Fruit fly (Drosophila melanogaster) whole organism, embryonic: ENCODE data around the gene CG18557.

ENCODE experiments used
- BtbVII ChIP-seq: fragments of 200-800 bp; sonication (Bioruptor generic); optimal IDR thresholded peaks from 3 replicates; lab custom pipeline; 2017; ENCODE audit warnings: missing biosample characterization, mild to moderate bottlenecking, missing genetic modification characterization
- CG11560 ChIP-seq: fragments of 200-800 bp; sonication (Bioruptor generic); IDR thresholded peaks from 3 replicates; pipeline ENCODE4 v1.3.6; 2022; ENCODE audit warnings: missing biosample characterization, missing genetic modification characterization
- CG12236 ChIP-seq: fragments of 200-800 bp; sonication (Bioruptor generic); optimal IDR thresholded peaks from 2 replicates; lab custom pipeline; 2016; ENCODE audit warnings: missing biosample characterization, missing genetic modification characterization
- CG12391 ChIP-seq: fragments of 200-800 bp; sonication (Bioruptor generic); optimal IDR thresholded peaks from 3 replicates; lab custom pipeline; 2018; ENCODE audit warnings: missing biosample characterization, mild to moderate bottlenecking, missing genetic modification characterization, moderate library complexity
- CG14710 ChIP-seq: fragments of 200-800 bp; sonication (Bioruptor generic); optimal IDR thresholded peaks from 3 replicates; lab custom pipeline; 2019; ENCODE audit warnings: missing biosample characterization, mild to moderate bottlenecking, missing genetic modification characterization, moderate library complexity
- CG17802 ChIP-seq: fragments of 200-800 bp; sonication (Bioruptor generic); optimal IDR thresholded peaks from 2 replicates; lab custom pipeline; 2018; ENCODE audit warnings: missing biosample characterization, mild to moderate bottlenecking, missing genetic modification characterization, moderate library complexity
- CG18476 ChIP-seq: fragments of 200-800 bp; sonication (Bioruptor generic); optimal IDR thresholded peaks from 2 replicates; lab custom pipeline; 2016; ENCODE audit warnings: missing biosample characterization, mild to moderate bottlenecking, missing genetic modification characterization
- CG18599 ChIP-seq: fragments of 200-800 bp; sonication (Bioruptor generic); optimal IDR thresholded peaks from 3 replicates; lab custom pipeline; 2017; ENCODE audit warnings: missing biosample characterization, missing genetic modification characterization, mild to moderate bottlenecking, moderate library complexity, missing genetic modification reagents
- CG2678 ChIP-seq: fragments of 200-800 bp; sonication (Bioruptor generic); optimal IDR thresholded peaks from 3 replicates; lab custom pipeline; 2019; ENCODE audit warnings: missing biosample characterization, mild to moderate bottlenecking, missing genetic modification characterization, moderate library complexity
- CG31224 ChIP-seq: fragments of 200-800 bp; sonication (Bioruptor generic); IDR thresholded peaks from 2 replicates; pipeline ENCODE4 v1.3.6; 2022; ENCODE audit warnings: missing biosample characterization, missing genetic modification characterization
- CG31441 ChIP-seq: fragments of 200-800 bp; sonication (Bioruptor generic); IDR thresholded peaks from 2 replicates; pipeline ENCODE4 v1.3.6; 2022; ENCODE audit warnings: missing biosample characterization, missing genetic modification characterization
- CG33213 ChIP-seq: fragments of 200-800 bp; sonication (Bioruptor generic); optimal IDR thresholded peaks from 3 replicates; lab custom pipeline; 2016; ENCODE audit warnings: missing biosample characterization, missing genetic modification characterization
- CG3995 ChIP-seq: fragments of 200-800 bp; sonication (Bioruptor generic); optimal IDR thresholded peaks from 3 replicates; lab custom pipeline; 2016; ENCODE audit warnings: missing biosample characterization, missing genetic modification characterization
- CG6272 ChIP-seq: fragments of 200-800 bp; sonication (Bioruptor generic); IDR thresholded peaks from 2 replicates; pipeline ENCODE4 v1.3.6; 2022; ENCODE audit warnings: missing biosample characterization, missing genetic modification characterization
- CG6813 ChIP-seq: fragments of 200-800 bp; sonication (Bioruptor generic); optimal IDR thresholded peaks from 2 replicates; lab custom pipeline; 2017; ENCODE audit warnings: missing biosample characterization, missing genetic modification characterization, mild to moderate bottlenecking, moderate library complexity, missing genetic modification reagents
- CG7928 ChIP-seq: fragments of 200-800 bp; sonication (Bioruptor generic); optimal IDR thresholded peaks from 2 replicates; lab custom pipeline; 2017; ENCODE audit warnings: missing biosample characterization, mild to moderate bottlenecking, missing genetic modification characterization
- CG8359 ChIP-seq: fragments of 200-800 bp; sonication (Bioruptor generic); optimal IDR thresholded peaks from 2 replicates; lab custom pipeline; 2017; ENCODE audit warnings: missing biosample characterization, mild to moderate bottlenecking, missing genetic modification characterization, borderline replicate concordance
- CrebB ChIP-seq: fragments of 200-800 bp; sonication (Bioruptor generic); optimal IDR thresholded peaks from 3 replicates; lab custom pipeline; 2018; ENCODE audit warnings: missing biosample characterization, mild to moderate bottlenecking, missing genetic modification characterization
- Dad ChIP-seq: fragments of 200-800 bp; sonication (Bioruptor generic); optimal IDR thresholded peaks from 3 replicates; lab custom pipeline; 2016; ENCODE audit warnings: missing biosample characterization, missing genetic modification characterization
- Eip74EF ChIP-seq, 2 experiments: fragments of 200-800 bp in 1 of 2; fragments of >200 bp in 1 of 2; sonication (Bioruptor generic) in 1 of 2; optimal IDR thresholded peaks; 2 replicates each; lab custom pipeline; 2017 to 2019; ENCODE audit warnings: missing biosample characterization in 2 of 2, missing genetic modification characterization in 2 of 2, mild to moderate bottlenecking in 1 of 2, moderate library complexity in 1 of 2
- HLH4C ChIP-seq: fragments of 200-800 bp; sonication (Bioruptor generic); IDR thresholded peaks from 3 replicates; pipeline ENCODE4 v1.3.6; 2022; ENCODE audit warnings: missing biosample characterization, missing genetic modification characterization; ENCODE audit not compliant: partially characterized antibody
- Hr3 ChIP-seq: fragments of 200-800 bp; sonication (Bioruptor generic); optimal IDR thresholded peaks from 3 replicates; lab custom pipeline; 2016; ENCODE audit warnings: missing biosample characterization, missing genetic modification characterization
- Hr39 ChIP-seq: fragments of >200 bp; optimal IDR thresholded peaks from 2 replicates; lab custom pipeline; 2017
- MBD-R2 ChIP-seq: fragments of 200-800 bp; sonication (Bioruptor generic); IDR thresholded peaks from 2 replicates; pipeline ENCODE4 v1.3.6; 2022; ENCODE audit warnings: missing biosample characterization, missing genetic modification characterization
- NfI ChIP-seq: fragments of 200-800 bp; sonication (Bioruptor generic); optimal IDR thresholded peaks from 3 replicates; lab custom pipeline; 2018; ENCODE audit warnings: missing biosample characterization, mild to moderate bottlenecking, missing genetic modification characterization, moderate library complexity
- Spps ChIP-seq: fragments of 200-800 bp; sonication (Bioruptor generic); optimal IDR thresholded peaks from 2 replicates; lab custom pipeline; 2018; ENCODE audit warnings: missing biosample characterization, mild to moderate bottlenecking, missing genetic modification characterization
- ara ChIP-seq: fragments of 200-800 bp; sonication (Bioruptor generic); IDR thresholded peaks from 2 replicates; pipeline ENCODE4 v1.3.6; 2022; ENCODE audit warnings: missing biosample characterization, missing genetic modification characterization
- ase ChIP-seq: fragments of 200-800 bp; sonication (Bioruptor generic); IDR thresholded peaks from 3 replicates; pipeline ENCODE4 v1.3.6; 2022; ENCODE audit warnings: missing biosample characterization, missing genetic modification characterization
- az2 ChIP-seq: fragments of 200-800 bp; sonication (Bioruptor generic); optimal IDR thresholded peaks from 3 replicates; lab custom pipeline; 2016; ENCODE audit warnings: missing biosample characterization, missing genetic modification characterization
- bcd ChIP-seq: fragments of 200-800 bp; sonication (Bioruptor generic); optimal IDR thresholded peaks from 2 replicates; lab custom pipeline; 2017; ENCODE audit warnings: missing biosample characterization, mild to moderate bottlenecking, missing genetic modification characterization
- br ChIP-seq: fragments of >200 bp; optimal IDR thresholded peaks from 2 replicates; lab custom pipeline; 2017
- caup ChIP-seq: fragments of 200-800 bp; sonication (Bioruptor generic); optimal IDR thresholded peaks from 3 replicates; lab custom pipeline; 2017; ENCODE audit warnings: missing biosample characterization, mild to moderate bottlenecking, missing genetic modification characterization, moderate library complexity; ENCODE audit not compliant: severe bottlenecking
- da ChIP-seq: fragments of 200-800 bp; sonication (Bioruptor generic); optimal IDR thresholded peaks from 2 replicates; lab custom pipeline; 2016; ENCODE audit warnings: missing biosample characterization, missing genetic modification characterization
- danr ChIP-seq: fragments of 200-800 bp; sonication (Bioruptor generic); IDR thresholded peaks from 2 replicates; pipeline ENCODE4 v1.3.6; 2022; ENCODE audit warnings: missing biosample characterization, missing genetic modification characterization
- fu2 ChIP-seq: fragments of 200-800 bp; sonication (Bioruptor generic); optimal IDR thresholded peaks from 2 replicates; lab custom pipeline; 2016; ENCODE audit warnings: missing biosample characterization, missing genetic modification characterization
- gfzf ChIP-seq: fragments of 200-800 bp; sonication (Bioruptor generic); optimal IDR thresholded peaks from 2 replicates; lab custom pipeline; 2016; ENCODE audit warnings: missing biosample characterization, mild to moderate bottlenecking, missing genetic modification characterization, moderate library complexity
- hkb ChIP-seq, 2 experiments: fragments of 200-800 bp in 1 of 2; fragments of >200 bp in 1 of 2; sonication (Bioruptor generic) in 1 of 2; IDR thresholded peaks in 1 of 2; optimal IDR thresholded peaks in 1 of 2; 2 replicates each; pipeline versions ENCODE4 v1.3.6 to Lab custom; 2017 to 2022; ENCODE audit warnings: missing biosample characterization in 1 of 2, missing genetic modification characterization in 1 of 2
- hth ChIP-seq: fragments of >200 bp; optimal IDR thresholded peaks from 2 replicates; lab custom pipeline; 2017; ENCODE audit warnings: inconsistent platforms
- jumu ChIP-seq: fragments of 200-800 bp; sonication (Bioruptor generic); optimal IDR thresholded peaks from 3 replicates; lab custom pipeline; 2016; ENCODE audit warnings: missing biosample characterization, missing genetic modification characterization
- nmo ChIP-seq: fragments of 200-800 bp; sonication (Bioruptor generic); optimal IDR thresholded peaks from 2 replicates; lab custom pipeline; 2018; ENCODE audit warnings: missing biosample characterization, mild to moderate bottlenecking, missing genetic modification characterization, moderate library complexity
- pfk ChIP-seq: fragments of 200-800 bp; sonication (Bioruptor generic); optimal IDR thresholded peaks from 2 replicates; lab custom pipeline; 2018; ENCODE audit warnings: missing biosample characterization, mild to moderate bottlenecking, missing genetic modification characterization, moderate library complexity
- rib ChIP-seq: fragments of 200-800 bp; sonication (Bioruptor generic); IDR thresholded peaks from 2 replicates; pipeline ENCODE4 v1.3.6; 2022; ENCODE audit warnings: missing biosample characterization, missing genetic modification characterization
- row ChIP-seq: fragments of 200-800 bp; sonication (Bioruptor generic); IDR thresholded peaks from 3 replicates; pipeline ENCODE4 v1.3.6; 2022; ENCODE audit warnings: missing biosample characterization, missing genetic modification characterization
- salm ChIP-seq: fragments of 200-800 bp; sonication (Bioruptor generic); optimal IDR thresholded peaks from 2 replicates; lab custom pipeline; 2018; ENCODE audit warnings: missing biosample characterization, mild to moderate bottlenecking, missing genetic modification characterization
- slou ChIP-seq: fragments of 200-800 bp; sonication (Bioruptor generic); optimal IDR thresholded peaks from 3 replicates; lab custom pipeline; 2016; ENCODE audit warnings: missing biosample characterization, missing genetic modification characterization
- stc ChIP-seq: fragments of 200-800 bp; sonication (Bioruptor generic); IDR thresholded peaks from 2 replicates; pipeline ENCODE4 v1.3.6; 2022; ENCODE audit warnings: missing biosample characterization, missing genetic modification characterization
- sug ChIP-seq: fragments of 200-800 bp; optimal IDR thresholded peaks from 2 replicates; lab custom pipeline; 2019; ENCODE audit warnings: missing biosample characterization, mild to moderate bottlenecking, missing genetic modification characterization, moderate library complexity
- trh ChIP-seq: fragments of 200-800 bp; sonication (Bioruptor generic); optimal IDR thresholded peaks from 2 replicates; lab custom pipeline; 2016; ENCODE audit warnings: missing biosample characterization, missing genetic modification characterization
- unpg ChIP-seq: fragments of 200-800 bp; sonication (Bioruptor generic); optimal IDR thresholded peaks from 3 replicates; lab custom pipeline; 2018; ENCODE audit warnings: missing biosample characterization, mild to moderate bottlenecking, missing genetic modification characterization, moderate library complexity
- wor ChIP-seq: fragments of 200-800 bp; sonication (Bioruptor generic); IDR thresholded peaks from 2 replicates; pipeline ENCODE4 v1.3.6; 2022; ENCODE audit warnings: missing biosample characterization, missing genetic modification characterization

Gene CG18557

DNA sequence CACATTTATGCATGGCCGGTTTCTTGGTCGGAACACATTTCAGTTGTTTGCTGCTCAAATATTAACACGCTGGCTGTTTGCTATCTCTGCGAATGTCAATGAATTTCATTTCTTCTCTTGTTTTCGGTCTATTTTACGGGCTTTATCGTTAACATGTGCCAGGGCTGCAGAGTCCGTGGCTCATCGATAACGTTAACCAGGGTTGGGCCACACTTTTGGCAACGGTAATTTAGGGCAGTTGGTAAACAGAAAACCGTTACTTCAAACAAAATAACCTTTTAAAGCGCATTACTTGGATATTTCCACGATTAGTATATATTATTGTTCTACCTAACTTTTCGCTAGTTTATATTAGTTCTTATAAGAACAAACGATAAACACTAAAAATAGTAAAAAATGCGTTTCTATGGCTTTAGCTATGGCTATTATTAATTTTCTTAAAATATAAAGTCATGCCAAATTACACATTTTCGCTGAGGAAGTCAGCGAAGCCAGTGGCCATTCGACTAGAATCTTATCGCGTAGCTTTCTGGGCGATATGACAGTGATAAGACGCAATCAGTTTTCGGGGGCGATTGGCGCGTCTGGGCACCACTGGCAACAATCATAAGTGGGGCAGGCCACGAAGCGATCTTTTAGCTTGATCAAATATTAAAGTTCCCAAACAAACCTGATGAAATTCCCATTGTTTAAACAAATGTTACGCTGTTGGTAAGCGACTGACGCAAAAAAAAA, 37.6 kb upstream of the CG18557 start (continued):
- no peak for TF ChIP-seq jumu
- TF ChIP-seq CG6272 (GFP tag; lab: Robert Waterston, UW), result no peak
- TF ChIP-seq NfI (GFP tag; lab: Kevin White, UChicago), result peak; percentile 29
- no peak for TF ChIP-seq ara (GFP tag; lab: Robert Waterston, UW)
- TF ChIP-seq br (lab: Kevin White, UChicago), result no peak
- no peak for TF ChIP-seq hkb (optimal IDR thresholded peaks at IDR 0.05; lab: Kevin White, UChicago)
- TF ChIP-seq hkb (GFP tag; IDR thresholded peaks at IDR 0.05; lab: Robert Waterston, UW), result peak; percentile 47
- no peak for TF ChIP-seq wor (GFP tag; lab: Robert Waterston, UW)
- TF ChIP-seq Dad, result no peak
- no peak for TF ChIP-seq salm (tag; lab: Kevin White, UChicago)
- TF ChIP-seq pfk (GFP tag; lab: Kevin White, UChicago), result peak; percentile 3
- no peak for TF ChIP-seq HLH4C (GFP tag; lab: Robert Waterston, UW)
- TF ChIP-seq CG33213 (GFP tag; lab: Kevin White, UChicago), result peak; percentile 45
- TF ChIP-seq row, result peak; percentile 79
- TF ChIP-seq sug, result peak; percentile 75
- TF ChIP-seq bcd (GFP tag; lab: Kevin White, UChicago), result peak; percentile 17
- peak; percentile 26 for TF ChIP-seq caup
- no peak for TF ChIP-seq Eip74EF (GFP tag; optimal IDR thresholded peaks at IDR 0.05; lab: Kevin White, UChicago)
- TF ChIP-seq CG31441, result peak; percentile 36; the same call in 1 of the 2 replicates
- TF ChIP-seq CG17802, result no peak
- TF ChIP-seq CG12236 (GFP tag; lab: Kevin White, UChicago), result peak; percentile 26
- TF ChIP-seq danr (GFP tag; lab: Robert Waterston, UW), result no peak
- no peak for TF ChIP-seq da (GFP tag; lab: Kevin White, UChicago)
- TF ChIP-seq CG3995 (GFP tag; lab: Kevin White, UChicago), result peak; percentile 93
- TF ChIP-seq Hr39 (lab: Kevin White, UChicago), result no peak
- TF ChIP-seq nmo (GFP tag; lab: Kevin White, UChicago), result peak; percentile 43
- TF ChIP-seq CG14710 (tag; lab: Kevin White, UChicago), result peak; percentile 35
- TF ChIP-seq CG2678 (tag; lab: Kevin White, UChicago), result peak; percentile 61
- no peak for TF ChIP-seq ase (GFP tag; lab: Robert Waterston, UW)
- TF ChIP-seq Spps (tag; lab: Kevin White, UChicago), result no peak
- TF ChIP-seq CG7928, result peak; percentile 96
- TF ChIP-seq CG12391 (tag; lab: Kevin White, UChicago), result peak; percentile 58
- peak; percentile 14 for TF ChIP-seq CG18476 (GFP tag; lab: Kevin White, UChicago)
- TF ChIP-seq gfzf (GFP tag; lab: Kevin White, UChicago), result peak; percentile 25
- peak; percentile 78 for TF ChIP-seq CrebB (tag; lab: Kevin White, UChicago)
- peak; percentile 34 for TF ChIP-seq az2
- no peak for TF ChIP-seq CG11560 (tag; lab: Robert Waterston, UW)
- no peak for TF ChIP-seq stc (GFP tag; lab: Robert Waterston, UW)
- TF ChIP-seq CG18599 (GFP tag; lab: Kevin White, UChicago), result peak; percentile 57
- peak; percentile 39 for TF ChIP-seq Hr3 (GFP tag; lab: Kevin White, UChicago)
- TF ChIP-seq BtbVII, result peak; percentile 48
- TF ChIP-seq rib (GFP tag; lab: Robert Waterston, UW), result no peak
- TF ChIP-seq CG8359, result no peak
- peak; percentile 74 for TF ChIP-seq CG6813 (GFP tag; lab: Kevin White, UChicago)
- peak; percentile 56 for TF ChIP-seq MBD-R2 (GFP tag; lab: Robert Waterston, UW)
- peak; percentile 45 for TF ChIP-seq unpg (GFP tag; lab: Kevin White, UChicago)
- TF ChIP-seq trh, result peak; percentile 40
- TF ChIP-seq slou (GFP tag; lab: Kevin White, UChicago), result no peak
- TF ChIP-seq hth, result no peak
- peak; percentile 12; the same call in 1 of the 2 replicates for TF ChIP-seq CG31224
- peak; percentile 18 for TF ChIP-seq fu2 (GFP tag; lab: Kevin White, UChicago)
